Worm (Caenorhabditis elegans) whole organism, dauer: Measurements from ENCODE around the gene W06G6.17.
"Not testable (repeated sequence)": the region's sequence is repeated elsewhere in the genome, so short reads cannot be mapped to it uniquely, and the experiment has no call there.

ENCODE experiments used
- unc-62 ChIP-seq: sonication (generic microtip); optimal IDR thresholded peaks from 2 replicates; lab custom pipeline; 2017; ENCODE audit warnings: missing biosample characterization, missing genetic modification reagents, missing genetic modification characterization

The W06G6.17 gene

DNA sequence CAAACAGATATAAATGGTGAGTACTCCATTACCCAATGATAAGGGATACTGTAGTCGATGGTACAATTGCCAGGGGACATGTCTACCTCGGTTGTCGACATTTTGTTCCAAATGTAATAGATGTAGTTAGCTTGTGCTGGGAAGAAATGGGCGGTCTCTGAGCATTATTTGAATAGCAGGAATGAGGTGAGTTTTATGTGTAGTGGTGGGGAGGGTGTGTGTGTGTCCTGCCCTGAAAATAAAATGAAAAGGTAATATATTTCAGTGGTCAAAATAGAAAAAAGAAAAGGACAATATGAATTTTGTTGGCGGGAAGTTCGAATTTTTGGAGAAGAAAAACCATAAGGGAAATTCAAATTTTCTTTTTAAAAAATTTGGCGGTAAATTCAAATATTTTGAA is 15.8 kb upstream of the W06G6.17 start, which contains the start of gene Y70C5B.2:
Gene Y70C5B.2 (minus strand): TSS at position 101 of the 400 bp plus-strand sequence.
- TF ChIP-seq unc-62 (GFP tag; lab: Kevin White, UChicago): not testable (repeated sequence)

DNA sequence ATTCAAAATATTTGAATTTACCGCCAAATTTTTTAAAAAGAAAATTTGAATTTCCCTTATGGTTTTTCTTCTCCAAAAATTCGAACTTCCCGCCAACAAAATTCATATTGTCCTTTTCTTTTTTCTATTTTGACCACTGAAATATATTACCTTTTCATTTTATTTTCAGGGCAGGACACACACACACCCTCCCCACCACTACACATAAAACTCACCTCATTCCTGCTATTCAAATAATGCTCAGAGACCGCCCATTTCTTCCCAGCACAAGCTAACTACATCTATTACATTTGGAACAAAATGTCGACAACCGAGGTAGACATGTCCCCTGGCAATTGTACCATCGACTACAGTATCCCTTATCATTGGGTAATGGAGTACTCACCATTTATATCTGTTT is 9.2 kb upstream of the W06G6.17 start, which contains the start of gene W06G6.15:
Gene W06G6.15 (plus strand): TSS at position 301 of the 400 bp plus-strand sequence.
- TF ChIP-seq unc-62 (GFP tag; lab: Kevin White, UChicago): not testable (repeated sequence)

DNA sequence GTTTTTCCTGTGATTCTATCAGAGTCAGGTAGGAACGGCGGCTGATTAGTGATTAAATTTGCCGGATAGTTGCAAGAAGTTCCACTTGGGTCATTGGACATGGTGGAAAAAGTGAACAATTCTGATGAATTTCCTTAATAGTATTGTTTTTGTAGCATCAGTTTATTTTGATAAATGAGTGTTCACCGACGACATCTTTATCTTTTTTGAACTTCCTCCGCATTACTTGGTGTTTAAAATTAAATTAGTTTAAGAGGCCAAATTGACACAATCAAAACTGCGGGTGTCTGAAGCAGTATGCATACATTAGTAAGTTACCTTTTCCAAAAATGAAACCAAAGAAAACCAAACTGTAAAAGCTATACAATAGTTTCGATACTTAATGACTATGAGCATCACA is 4.1 kb upstream of the W06G6.17 start, which contains the start of gene W06G6.11:
Gene W06G6.11 (minus strand): TSS at position 101 of the 400 bp plus-strand sequence.
- not testable (repeated sequence) for TF ChIP-seq unc-62 (GFP tag; lab: Kevin White, UChicago)

DNA sequence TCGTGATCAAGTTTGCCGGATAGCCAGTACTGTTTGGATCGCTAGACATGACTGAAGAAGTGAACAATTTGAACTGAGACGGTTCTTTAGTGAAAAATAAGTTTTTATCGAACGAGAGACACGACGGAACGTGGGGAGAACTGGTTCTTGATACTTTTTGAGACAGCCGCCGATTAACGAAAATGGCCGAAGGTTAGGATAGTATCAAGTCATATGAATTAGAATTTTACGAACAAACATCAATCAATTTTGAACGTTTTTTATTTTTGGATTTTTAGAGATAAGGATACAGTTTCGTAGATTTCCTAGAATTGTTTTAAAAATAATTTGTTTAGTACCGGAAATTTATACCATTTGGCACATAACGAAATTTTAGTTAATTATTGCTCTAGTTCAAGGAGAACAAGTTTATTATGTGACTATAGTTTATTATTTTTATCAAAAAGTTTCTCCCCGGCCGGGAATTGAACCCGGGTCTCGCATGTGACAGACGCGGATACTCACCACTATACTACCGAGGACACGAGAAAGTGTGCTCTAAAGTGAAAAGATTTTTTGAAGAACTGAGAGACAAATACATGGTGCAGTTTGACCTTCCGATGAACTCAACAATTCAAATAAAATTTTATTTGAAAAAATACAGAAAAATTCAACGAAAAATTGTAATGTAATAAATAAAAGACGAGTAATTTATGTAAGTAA is 3.4 kb upstream of the W06G6.17 start, which contains the start of gene W06G6.20:
Gene W06G6.20 (minus strand): TSS at position 51 of the 702 bp plus-strand sequence.
- TF ChIP-seq unc-62 (GFP tag; lab: Kevin White, UChicago): no peak

DNA sequence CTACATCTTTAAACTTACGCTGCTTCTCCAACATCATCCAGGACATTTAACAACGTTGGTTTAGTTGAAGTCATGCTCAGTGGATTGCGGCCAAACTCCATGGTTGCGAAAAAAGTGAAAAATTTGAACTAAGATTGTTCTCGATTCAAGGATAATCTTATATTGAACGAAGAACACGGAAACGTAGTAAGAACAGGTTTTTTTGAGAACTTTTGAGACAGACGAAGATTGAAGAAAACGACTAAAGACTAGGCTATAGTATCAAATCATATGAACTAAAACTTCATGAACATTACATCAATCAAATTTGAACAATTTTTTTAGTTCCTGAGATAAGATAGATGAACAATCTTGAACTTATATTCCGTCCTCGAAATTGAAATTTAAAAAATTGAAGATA is 2.0 kb upstream of the W06G6.17 start, which contains the start of gene W06G6.10:
Gene W06G6.10 (minus strand): TSS at position 101 of the 400 bp plus-strand sequence.
- TF ChIP-seq unc-62 (GFP tag; lab: Kevin White, UChicago): no peak

DNA sequence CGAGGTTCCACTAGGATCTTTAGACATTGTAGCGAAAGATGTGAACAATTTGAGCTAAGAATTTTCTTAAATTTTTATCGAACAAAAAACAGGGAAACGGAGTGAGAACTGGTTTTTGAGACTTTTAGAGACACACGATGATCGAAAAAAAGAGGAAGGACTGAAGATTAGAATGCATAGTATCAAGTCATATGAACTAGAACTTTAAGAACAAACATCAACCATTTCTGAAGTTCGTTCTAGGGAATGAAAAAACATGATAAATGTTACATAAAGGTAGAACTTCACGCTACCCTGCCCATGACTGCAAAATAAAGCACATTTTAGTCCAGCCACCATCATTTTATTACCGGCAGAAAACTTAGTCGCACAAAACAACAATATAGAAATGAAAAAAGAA is 1.3 kb upstream of the W06G6.17 start, which contains the start of gene W06G6.9:
Gene W06G6.9 (minus strand): TSS at position 101 of the 400 bp plus-strand sequence.
- TF ChIP-seq unc-62 (GFP tag; lab: Kevin White, UChicago): no peak

DNA sequence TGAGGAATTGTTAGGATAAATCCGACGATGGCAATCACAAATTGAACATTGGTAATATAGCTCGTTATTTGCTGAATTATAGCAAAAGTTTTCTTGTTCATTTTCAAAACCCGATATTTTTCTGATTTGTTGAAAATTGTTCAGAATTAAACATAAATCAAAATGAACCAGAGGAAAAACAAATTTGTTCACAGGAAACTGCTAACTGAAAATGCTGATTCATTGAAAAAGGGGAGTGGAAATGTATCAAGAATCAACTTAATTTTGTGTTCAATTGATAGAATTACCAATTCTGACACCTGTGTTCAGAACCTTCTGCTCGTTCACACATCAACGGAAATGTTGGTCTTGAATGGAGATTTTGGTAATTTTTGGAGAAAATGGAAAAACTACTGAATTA is 1.5 kb downstream of the W06G6.17 start, which contains the start of gene srw-77:
Gene srw-77 (minus strand): TSS at position 101 of the 400 bp plus-strand sequence.
- TF ChIP-seq unc-62 (GFP tag; lab: Kevin White, UChicago): no peak

DNA sequence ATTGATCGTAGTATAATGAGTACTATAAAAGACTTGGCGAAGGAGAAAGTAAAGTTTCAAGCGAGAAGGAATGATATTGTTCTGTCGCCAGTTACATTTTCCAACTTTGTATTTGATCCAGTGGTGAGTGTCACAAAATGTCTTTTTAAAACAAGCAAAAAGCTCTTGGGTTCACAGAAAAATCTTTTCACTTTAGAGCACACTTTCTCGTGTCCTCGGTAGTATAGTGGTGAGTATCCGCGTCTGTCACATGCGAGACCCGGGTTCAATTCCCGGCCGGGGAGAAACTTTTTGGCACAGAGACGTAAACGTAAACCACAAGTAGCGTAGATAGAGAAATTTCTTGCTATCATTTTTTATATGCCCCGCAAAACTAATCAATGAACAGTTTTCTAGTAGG is 4.7 kb downstream of the W06G6.17 start:
- TF ChIP-seq unc-62 (GFP tag; lab: Kevin White, UChicago): no peak

DNA sequence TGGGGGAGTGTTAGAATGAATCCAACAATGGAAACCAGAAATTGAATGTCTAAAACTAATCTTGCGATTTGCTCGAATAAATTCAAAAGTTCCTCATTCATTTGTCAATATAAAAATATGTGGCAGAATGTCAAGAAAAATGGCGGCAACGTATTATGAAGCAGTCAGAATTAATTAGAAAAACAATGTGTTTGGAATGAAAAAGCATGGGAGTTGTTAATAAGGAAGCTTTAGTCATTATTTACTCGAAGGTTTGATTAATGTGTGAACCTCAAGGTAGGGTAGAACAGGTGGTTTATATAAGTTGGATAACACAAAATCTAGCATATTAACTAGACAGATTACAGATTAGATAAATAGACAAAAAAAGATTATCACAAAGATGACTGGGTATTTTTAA is 6.8 kb downstream of the W06G6.17 start, which contains the start of gene srw-76:
Gene srw-76 (minus strand): TSS at position 101 of the 400 bp plus-strand sequence.
- no peak for TF ChIP-seq unc-62 (GFP tag; lab: Kevin White, UChicago)

DNA sequence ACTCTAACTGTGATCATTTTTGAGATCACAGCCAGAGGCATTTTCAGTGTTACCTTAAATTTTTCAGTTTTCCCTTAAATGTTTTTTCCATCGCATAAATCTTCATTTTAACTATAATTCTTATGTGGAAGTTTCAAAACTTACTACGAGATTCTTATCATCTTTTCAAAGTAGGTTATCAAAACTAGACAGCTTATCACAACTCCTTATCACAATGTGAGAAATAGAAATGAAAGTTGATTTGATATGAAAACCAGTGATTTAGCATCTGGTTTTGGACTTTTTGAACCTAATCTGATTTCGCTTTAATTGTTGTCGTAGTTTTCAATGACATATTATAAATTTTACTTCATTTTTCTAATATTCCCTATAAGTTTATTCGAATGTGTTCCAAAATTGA is 9.1 kb downstream of the W06G6.17 start, which contains the start of gene mltn-11:
Gene mltn-11 (plus strand): TSS at position 276 of the 400 bp plus-strand sequence.
- no peak for TF ChIP-seq unc-62 (GFP tag; lab: Kevin White, UChicago)

DNA sequence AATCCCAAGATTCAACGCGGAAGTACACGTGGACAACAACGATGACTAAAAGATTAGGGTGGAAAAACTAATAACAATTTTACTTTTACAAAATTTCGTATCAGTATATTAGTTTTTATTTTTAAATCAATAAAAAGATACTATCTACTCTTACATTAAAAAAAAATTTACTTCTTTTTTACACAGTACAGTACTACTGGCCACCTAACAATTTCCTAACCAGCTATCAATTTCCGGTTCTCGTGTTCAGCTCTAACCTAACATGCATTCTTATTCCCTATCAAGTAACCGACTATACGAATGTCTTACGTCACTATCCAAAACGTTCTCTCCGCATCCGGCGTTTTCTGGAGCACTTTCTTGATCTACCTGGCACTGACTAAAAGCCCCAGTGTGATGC is 15.5 kb downstream of the W06G6.17 start, which contains the start of gene srd-21:
Gene srd-21 (plus strand): TSS at position 301 of the 400 bp plus-strand sequence.
- no peak for TF ChIP-seq unc-62 (GFP tag; lab: Kevin White, UChicago)

DNA sequence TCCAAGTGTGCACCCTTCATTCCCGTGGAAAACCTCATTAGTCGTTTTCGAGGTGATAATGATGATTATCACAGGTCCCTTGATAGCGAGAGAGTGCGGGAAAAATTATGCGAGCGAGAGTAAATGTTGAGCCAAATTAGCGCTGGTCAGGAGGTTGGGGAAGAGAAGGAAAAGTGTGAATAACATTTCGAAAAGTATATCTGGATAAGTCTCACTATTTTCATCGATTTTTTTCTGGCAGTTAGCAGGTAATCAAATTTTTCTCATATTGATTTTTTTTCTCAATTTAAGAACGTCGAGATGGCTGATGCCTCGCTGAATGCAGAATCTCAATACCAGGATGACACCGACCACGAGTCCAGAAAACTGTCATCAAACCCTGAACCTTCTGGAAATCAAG is 16.1 kb downstream of the W06G6.17 start, which contains the start of gene W06G6.2:
Gene W06G6.2 (plus strand): TSS at position 301 of the 400 bp plus-strand sequence.
- TF ChIP-seq unc-62 (GFP tag; lab: Kevin White, UChicago): no peak

DNA sequence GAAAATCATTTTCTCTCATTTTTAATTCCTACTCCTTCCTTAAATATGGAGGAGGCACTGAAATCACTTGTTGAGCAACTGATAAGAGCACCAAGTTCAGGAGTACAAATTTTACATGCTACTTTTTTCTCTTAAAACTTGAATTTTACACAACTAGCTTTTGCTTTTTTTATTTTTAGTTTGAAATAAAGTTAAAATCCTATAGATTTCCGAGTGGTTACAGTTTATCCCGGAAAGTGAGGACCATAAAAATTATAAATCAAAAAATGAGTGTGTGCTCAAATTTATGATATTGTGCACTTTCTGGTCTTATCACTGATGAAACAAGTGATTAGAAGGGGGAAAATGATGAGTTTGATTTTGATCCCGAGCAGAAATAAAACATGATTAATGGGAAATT is 17.1 kb downstream of the W06G6.17 start, which contains the start of gene oac-53:
Gene oac-53 (minus strand): TSS at position 9 of the 400 bp plus-strand sequence.
- no peak for TF ChIP-seq unc-62 (GFP tag; lab: Kevin White, UChicago)

DNA sequence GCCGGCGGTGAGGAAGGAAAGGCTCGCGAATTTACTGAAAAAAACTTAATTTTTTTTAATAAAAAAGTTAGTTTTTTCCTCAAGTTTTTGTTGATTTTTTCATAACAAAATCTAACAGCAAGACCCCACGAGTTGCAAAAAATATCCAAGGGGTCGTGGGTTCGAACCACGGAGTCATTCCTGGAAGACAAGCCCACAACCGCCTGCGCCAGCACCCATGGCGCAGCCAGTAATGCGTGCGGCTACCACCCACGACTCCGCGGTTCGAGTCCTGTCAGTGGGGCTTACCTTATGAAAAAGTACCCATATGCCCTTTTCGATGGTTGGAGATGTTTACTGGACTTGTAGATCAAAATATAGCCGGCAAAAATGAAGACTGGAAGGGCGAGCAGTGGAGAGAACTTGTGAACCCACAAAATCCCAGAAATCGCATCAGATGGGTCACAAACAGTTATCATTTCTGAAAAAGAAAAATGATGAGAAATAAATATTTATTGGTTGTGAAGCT is 22.2 kb downstream of the W06G6.17 start, which contains the start of gene Y70C5A.2:
Gene Y70C5A.2 (minus strand): TSS at position 458 of the 508 bp plus-strand sequence.
- no peak for TF ChIP-seq unc-62 (GFP tag; lab: Kevin White, UChicago)

DNA sequence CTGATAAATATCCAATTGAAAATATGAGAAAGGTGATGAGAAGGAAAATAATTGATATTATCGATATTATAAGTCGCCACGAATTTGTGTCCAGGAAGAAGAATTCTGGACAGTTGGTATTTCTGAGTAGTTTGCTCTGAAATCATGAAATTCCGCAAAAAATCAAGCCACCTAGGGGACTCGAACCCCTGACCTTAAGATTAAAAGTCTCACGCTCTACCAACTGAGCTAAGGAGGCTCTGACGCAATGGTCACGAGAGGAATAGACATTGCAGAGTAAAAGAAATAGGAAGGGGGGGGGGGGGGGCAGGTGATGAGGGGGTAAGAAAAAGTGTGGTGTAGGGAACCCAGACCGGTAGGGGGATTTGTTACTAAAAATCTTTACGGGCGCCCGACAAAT is 23.2 kb downstream of the W06G6.17 start:
- no peak for TF ChIP-seq unc-62 (GFP tag; lab: Kevin White, UChicago)

DNA sequence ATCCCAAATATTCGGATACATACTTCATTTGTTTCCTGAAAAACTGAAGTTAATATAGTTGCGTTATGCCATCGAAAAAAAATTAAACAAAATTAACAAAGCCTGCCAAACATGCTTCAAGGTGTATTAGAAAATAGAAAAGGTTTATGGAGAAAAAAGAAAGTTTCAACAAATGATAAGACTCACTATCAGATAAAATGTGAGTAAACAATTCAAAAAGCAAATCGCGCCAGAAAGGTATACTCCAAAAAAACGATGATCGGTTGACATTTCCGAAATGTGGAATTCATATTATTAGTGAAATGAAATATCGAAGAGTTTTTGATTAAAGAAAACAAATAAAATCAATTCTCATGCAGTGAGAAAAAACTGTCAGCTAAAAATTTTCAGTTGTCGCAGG is 24.2 kb downstream of the W06G6.17 start, which contains the start of gene Y70C5A.3:
Gene Y70C5A.3 (minus strand): TSS at position 50 of the 400 bp plus-strand sequence.
- no peak for TF ChIP-seq unc-62 (GFP tag; lab: Kevin White, UChicago)
